Worm (Caenorhabditis elegans) whole organism, L2 larva: ENCODE data around the gene F14F9.6.

ENCODE experiments used
- ZK546.5 ChIP-seq: sonication (generic microtip); optimal IDR thresholded peaks from 2 replicates; lab custom pipeline; 2017; ENCODE audit warnings: missing biosample characterization, missing genetic modification characterization
- aly-2 ChIP-seq: fragments of 150-350 bp; optimal IDR thresholded peaks from 2 replicates; lab custom pipeline; 2014; ENCODE audit warnings: missing biosample characterization, missing genetic modification characterization
- ama-1 ChIP-seq: fragments of 150-350 bp; optimal IDR thresholded peaks from 2 replicates; lab custom pipeline; 2018; ENCODE audit warnings: inconsistent platforms
- ceh-16 ChIP-seq: fragments of 150-350 bp; optimal IDR thresholded peaks from 2 replicates; lab custom pipeline; 2014; ENCODE audit warnings: missing biosample characterization, missing genetic modification characterization
- dmd-4 ChIP-seq: sonication (generic microtip); optimal IDR thresholded peaks from 2 replicates; lab custom pipeline; 2017; ENCODE audit warnings: missing biosample characterization, missing genetic modification characterization
- elt-1 ChIP-seq: fragments of 150-350 bp; optimal IDR thresholded peaks from 2 replicates; lab custom pipeline; 2014; ENCODE audit warnings: missing biosample characterization, missing genetic modification characterization
- fos-1 ChIP-seq: fragments of 150-350 bp; optimal IDR thresholded peaks from 2 replicates; lab custom pipeline; 2014; ENCODE audit warnings: missing biosample characterization, missing genetic modification characterization
- lin-13 ChIP-seq: fragments of 150-350 bp; optimal IDR thresholded peaks from 2 replicates; lab custom pipeline; 2014; ENCODE audit warnings: missing biosample characterization, missing genetic modification reagents, missing genetic modification characterization
- lsy-2 ChIP-seq, 2 experiments: fragments of 150-350 bp in 1 of 2; sonication (generic microtip) in 1 of 2; optimal IDR thresholded peaks; 2 replicates each; lab custom pipeline; 2014 to 2017; ENCODE audit warnings: missing biosample characterization in 2 of 2, missing genetic modification characterization in 2 of 2
- mdl-1 ChIP-seq, 2 experiments: fragments of 150-350 bp in 1 of 2; sonication (generic microtip) in 1 of 2; optimal IDR thresholded peaks; 2 replicates each; lab custom pipeline; 2017; ENCODE audit warnings: missing biosample characterization in 2 of 2, missing genetic modification characterization in 2 of 2
- nhr-10 ChIP-seq: sonication (generic microtip); optimal IDR thresholded peaks from 2 replicates; lab custom pipeline; 2017; ENCODE audit warnings: missing biosample characterization, missing genetic modification characterization
- nhr-12 ChIP-seq: fragments of 150-350 bp; optimal IDR thresholded peaks from 2 replicates; lab custom pipeline; 2014; ENCODE audit warnings: missing biosample characterization, missing genetic modification characterization
- nhr-23 ChIP-seq: fragments of 150-350 bp; optimal IDR thresholded peaks from 2 replicates; lab custom pipeline; 2014; ENCODE audit warnings: missing biosample characterization, missing genetic modification reagents, missing genetic modification characterization
- nhr-237 ChIP-seq: fragments of 150-350 bp; optimal IDR thresholded peaks from 2 replicates; lab custom pipeline; 2014; ENCODE audit warnings: missing biosample characterization, missing genetic modification characterization
- nhr-25 ChIP-seq: fragments of 150-350 bp; sonication (generic microtip); optimal IDR thresholded peaks from 3 replicates; lab custom pipeline; 2014; ENCODE audit warnings: missing biosample characterization, missing genetic modification characterization
- nhr-6 ChIP-seq: fragments of 150-350 bp; optimal IDR thresholded peaks from 2 replicates; lab custom pipeline; 2014; ENCODE audit warnings: missing biosample characterization, missing genetic modification characterization
- peb-1 ChIP-seq: fragments of 150-350 bp; optimal IDR thresholded peaks from 2 replicates; lab custom pipeline; 2014; ENCODE audit warnings: missing biosample characterization, missing genetic modification characterization
- skn-1 ChIP-seq: sonication (generic microtip); optimal IDR thresholded peaks from 2 replicates; lab custom pipeline; 2017; ENCODE audit warnings: missing biosample characterization, missing genetic modification characterization
- sma-3 ChIP-seq: sonication (generic microtip); optimal IDR thresholded peaks from 2 replicates; lab custom pipeline; 2016; ENCODE audit warnings: missing genetic modification reagents, missing genetic modification characterization, missing compliant biosample characterization
- sma-9 ChIP-seq, 2 experiments: fragments of 150-350 bp in 1 of 2; sonication (generic microtip) in 1 of 2; optimal IDR thresholded peaks; 2 replicates each; lab custom pipeline; 2014 to 2016; ENCODE audit warnings: missing genetic modification characterization in 2 of 2, mild to moderate bottlenecking in 1 of 2, missing biosample characterization in 1 of 2, missing compliant biosample characterization in 1 of 2, missing genetic modification reagents in 1 of 2, moderate library complexity in 1 of 2
- snpc-4 ChIP-seq: fragments of 150-350 bp; optimal IDR thresholded peaks from 2 replicates; lab custom pipeline; 2014; ENCODE audit warnings: missing biosample characterization, missing genetic modification characterization
- unc-39 ChIP-seq: fragments of 150-350 bp; optimal IDR thresholded peaks from 2 replicates; lab custom pipeline; 2014; ENCODE audit warnings: missing biosample characterization, missing genetic modification characterization
- unc-55 ChIP-seq: fragments of 150-350 bp; sonication (generic microtip); optimal IDR thresholded peaks from 3 replicates; lab custom pipeline; 2014; ENCODE audit warnings: missing biosample characterization, missing genetic modification reagents, missing genetic modification characterization
- ztf-4 ChIP-seq: fragments of 150-350 bp; optimal IDR thresholded peaks from 2 replicates; lab custom pipeline; 2014; ENCODE audit warnings: missing biosample characterization, missing genetic modification characterization

The F14F9.6 gene

ce11 chrV:5104934-5105333, 41.4 kb downstream of the F14F9.6 start, which contains the start of gene srab-2:
Gene srab-2, minus strand, starts transcription at chrV:5105034.
- no peak for TF ChIP-seq nhr-23
- TF ChIP-seq fos-1 (tag; lab: Kevin White, UChicago), result no peak
- TF ChIP-seq mdl-1 (tag; optimal IDR thresholded peaks at IDR 0.05; lab: Kevin White, UChicago), result no peak

ce11 chrV:5102017-5102416, 44.3 kb downstream of the F14F9.6 start, which contains the start of gene srab-1:
Gene srab-1, minus strand, starts transcription at chrV:5102117.
- no peak for TF ChIP-seq aly-2 (tag; lab: Kevin White, UChicago)
- no peak for TF ChIP-seq ama-1 (lab: Kevin White, UChicago)
- TF ChIP-seq snpc-4 (tag; lab: Kevin White, UChicago), result no peak
- no peak for TF ChIP-seq ztf-4
- no peak for TF ChIP-seq nhr-12
- TF ChIP-seq unc-55 (GFP tag; lab: Kevin White, UChicago), result no peak
- no peak for TF ChIP-seq lin-13 (GFP tag; lab: Kevin White, UChicago)
- no peak for TF ChIP-seq ceh-16 (tag; lab: Kevin White, UChicago)

- no peak for TF ChIP-seq sma-9 (GFP tag; optimal IDR thresholded peaks at IDR 0.05; lab: Kevin White, UChicago)
- TF ChIP-seq sma-9 (tag; optimal IDR thresholded peaks at IDR 0.05; lab: Kevin White, UChicago), result no peak
- TF ChIP-seq nhr-25 (tag; lab: Kevin White, UChicago), result no peak
- TF ChIP-seq unc-55 (GFP tag; lab: Kevin White, UChicago), result no peak
- no peak for TF ChIP-seq nhr-6 (tag; lab: Kevin White, UChicago)
- no peak for TF ChIP-seq peb-1 (tag; lab: Kevin White, UChicago)
Measured at ce11 chrV:5098925-5099324, 47.4 kb downstream of the F14F9.6 start, which contains the start of gene unc-46. Gene unc-46, minus strand, starts transcription at chrV:5099025.

- TF ChIP-seq skn-1 (tag; lab: Kevin White, UChicago), result no peak
- no peak for TF ChIP-seq ama-1 (lab: Kevin White, UChicago)
- TF ChIP-seq unc-39 (tag; lab: Kevin White, UChicago), result no peak
- TF ChIP-seq peb-1 (tag; lab: Kevin White, UChicago), result no peak
- TF ChIP-seq sma-3 (GFP tag; lab: Kevin White, UChicago), result no peak
- TF ChIP-seq nhr-23, result no peak
- no peak for TF ChIP-seq ztf-4
- TF ChIP-seq lsy-2 (tag; optimal IDR thresholded peaks at IDR 0.05; lab: Kevin White, UChicago), result no peak
- TF ChIP-seq nhr-10 (tag; lab: Kevin White, UChicago), result no peak
- no peak for TF ChIP-seq nhr-6 (tag; lab: Kevin White, UChicago)
- no peak for TF ChIP-seq lin-13 (GFP tag; lab: Kevin White, UChicago)
- TF ChIP-seq fos-1 (tag; lab: Kevin White, UChicago), result no peak
- no peak for TF ChIP-seq nhr-237 (tag; lab: Kevin White, UChicago)
- no peak for TF ChIP-seq dmd-4 (tag; lab: Kevin White, UChicago)
- no peak for TF ChIP-seq elt-1
- no peak for TF ChIP-seq ZK546.5
Measured at ce11 chrV:5097035-5097434, 49.3 kb downstream of the F14F9.6 start, which contains the start of gene C04F5.2. Gene C04F5.2, minus strand, starts transcription at chrV:5097135.
